Fruit fly (Drosophila melanogaster) whole organism, prepupa: ENCODE measurements around the gene Cpr65Au.

Source experiments
- Blimp-1 ChIP-seq: fragments of 200-800 bp; sonication (Bioruptor generic); optimal IDR thresholded peaks from 3 replicates; lab custom pipeline; 2017; ENCODE audit warnings: missing biosample characterization, missing genetic modification characterization, mild to moderate bottlenecking, moderate library complexity, missing genetic modification reagents
- CG10631 ChIP-seq: fragments of 200-800 bp; sonication (Bioruptor generic); optimal IDR thresholded peaks from 2 replicates; lab custom pipeline; 2016; ENCODE audit warnings: missing biosample characterization, missing genetic modification characterization
- CG10669 ChIP-seq: fragments of 200-800 bp; sonication (Bioruptor generic); optimal IDR thresholded peaks from 3 replicates; lab custom pipeline; 2018; ENCODE audit warnings: missing biosample characterization, mild to moderate bottlenecking, missing genetic modification characterization, moderate library complexity
- CG11902 ChIP-seq: fragments of 200-800 bp; sonication (Bioruptor generic); optimal IDR thresholded peaks from 3 replicates; lab custom pipeline; 2016; ENCODE audit warnings: missing biosample characterization, missing genetic modification characterization
- CG15336 ChIP-seq: fragments of 200-800 bp; sonication (Bioruptor generic); IDR thresholded peaks from 2 replicates; pipeline ENCODE4 v1.3.6; 2022; ENCODE audit warnings: missing biosample characterization, missing genetic modification characterization
- CG16779 ChIP-seq: fragments of 200-800 bp; sonication (Bioruptor generic); optimal IDR thresholded peaks from 3 replicates; lab custom pipeline; 2017; ENCODE audit warnings: missing biosample characterization, mild to moderate bottlenecking, missing genetic modification characterization
- CG3032 ChIP-seq: fragments of 200-800 bp; optimal IDR thresholded peaks from 2 replicates; lab custom pipeline; 2019; ENCODE audit warnings: missing biosample characterization, mild to moderate bottlenecking, missing genetic modification characterization, moderate library complexity
- CG31627 ChIP-seq: fragments of 200-800 bp; sonication (Bioruptor generic); optimal IDR thresholded peaks from 3 replicates; lab custom pipeline; 2016; ENCODE audit warnings: missing biosample characterization, missing genetic modification characterization
- CG34406 ChIP-seq: fragments of 200-800 bp; sonication (Bioruptor generic); optimal IDR thresholded peaks from 3 replicates; lab custom pipeline; 2016; ENCODE audit warnings: missing biosample characterization, missing genetic modification characterization
- CG3919 ChIP-seq: fragments of 200-800 bp; sonication (Bioruptor generic); optimal IDR thresholded peaks from 3 replicates; lab custom pipeline; 2016; ENCODE audit warnings: missing biosample characterization, missing genetic modification characterization
- CG4318 ChIP-seq: fragments of 200-800 bp; sonication (Bioruptor generic); optimal IDR thresholded peaks from 3 replicates; lab custom pipeline; 2017; ENCODE audit warnings: missing biosample characterization, mild to moderate bottlenecking, missing genetic modification characterization
- CG6163 ChIP-seq: fragments of 200-800 bp; sonication (Bioruptor generic); IDR thresholded peaks from 3 replicates; pipeline ENCODE4 v1.3.6; 2022; ENCODE audit warnings: missing biosample characterization, missing genetic modification characterization
- CG6276 ChIP-seq: fragments of 200-800 bp; sonication (Bioruptor generic); optimal IDR thresholded peaks from 2 replicates; lab custom pipeline; 2017; ENCODE audit warnings: missing biosample characterization, mild to moderate bottlenecking, missing genetic modification characterization
- CG6792 ChIP-seq: fragments of 200-800 bp; sonication (Bioruptor generic); optimal IDR thresholded peaks from 3 replicates; lab custom pipeline; 2016; ENCODE audit warnings: missing biosample characterization, missing genetic modification characterization
- CG8119 ChIP-seq: fragments of 200-800 bp; sonication (Bioruptor generic); IDR thresholded peaks from 3 replicates; pipeline ENCODE4 v1.3.6; 2022; ENCODE audit warnings: missing biosample characterization, missing genetic modification characterization
- CG8319 ChIP-seq: fragments of 200-800 bp; sonication (Bioruptor generic); optimal IDR thresholded peaks from 3 replicates; lab custom pipeline; 2016; ENCODE audit warnings: missing biosample characterization, missing genetic modification characterization
- CG8632 ChIP-seq: fragments of 200-800 bp; sonication (Bioruptor generic); optimal IDR thresholded peaks from 3 replicates; lab custom pipeline; 2016; ENCODE audit warnings: missing biosample characterization, missing genetic modification characterization
- Eip75B ChIP-seq: fragments of 200-800 bp; sonication (Bioruptor generic); optimal IDR thresholded peaks from 3 replicates; lab custom pipeline; 2016; ENCODE audit warnings: missing biosample characterization, missing genetic modification characterization
- Eip78C ChIP-seq: fragments of 200-800 bp; sonication (Bioruptor generic); peaks from one replicate; lab custom pipeline; 2016; ENCODE audit warnings: missing biosample characterization, missing genetic modification characterization
- Eip93F ChIP-seq: fragments of 200-800 bp; sonication (Bioruptor generic); optimal IDR thresholded peaks from 2 replicates; lab custom pipeline; 2016; ENCODE audit warnings: missing biosample characterization, mild to moderate bottlenecking, missing genetic modification characterization
- Ets21C ChIP-seq: fragments of 200-800 bp; sonication (Bioruptor generic); optimal IDR thresholded peaks from 3 replicates; lab custom pipeline; 2016; ENCODE audit warnings: missing biosample characterization, missing genetic modification characterization
- Gug ChIP-seq: fragments of 200-800 bp; sonication (Bioruptor generic); IDR thresholded peaks from 2 replicates; pipeline ENCODE4 v1.3.6; 2022; ENCODE audit warnings: missing biosample characterization, missing genetic modification characterization
- Hr39 ChIP-seq: fragments of 200-800 bp; sonication (Bioruptor generic); optimal IDR thresholded peaks from 2 replicates; lab custom pipeline; 2016; ENCODE audit warnings: missing biosample characterization, missing genetic modification characterization
- Hr4 ChIP-seq: fragments of 200-800 bp; sonication (Bioruptor generic); optimal IDR thresholded peaks from 3 replicates; lab custom pipeline; 2016; ENCODE audit warnings: missing biosample characterization, missing genetic modification characterization
- Smox ChIP-seq: fragments of 200-800 bp; sonication (Bioruptor generic); optimal IDR thresholded peaks from 3 replicates; lab custom pipeline; 2016; ENCODE audit warnings: missing biosample characterization, missing genetic modification characterization
- Sox14 ChIP-seq: fragments of 200-800 bp; sonication (Bioruptor generic); optimal IDR thresholded peaks from 3 replicates; lab custom pipeline; 2016; ENCODE audit warnings: missing biosample characterization, missing genetic modification characterization
- Sox15 ChIP-seq: fragments of 200-800 bp; sonication (Bioruptor generic); optimal IDR thresholded peaks from 3 replicates; lab custom pipeline; 2016; ENCODE audit warnings: missing biosample characterization, missing genetic modification characterization
- achi ChIP-seq: fragments of 200-800 bp; sonication (Bioruptor generic); optimal IDR thresholded peaks from 3 replicates; lab custom pipeline; 2016; ENCODE audit warnings: missing biosample characterization, missing genetic modification characterization
- cyc ChIP-seq: fragments of 200-800 bp; sonication (Bioruptor generic); optimal IDR thresholded peaks from 3 replicates; lab custom pipeline; 2016; ENCODE audit warnings: missing biosample characterization, missing genetic modification characterization
- dsx ChIP-seq: fragments of 200-800 bp; optimal IDR thresholded peaks from 3 replicates; lab custom pipeline; 2019; ENCODE audit warnings: missing biosample characterization, mild to moderate bottlenecking, missing genetic modification characterization, moderate library complexity; ENCODE audit not compliant: poor library complexity, severe bottlenecking
- eg ChIP-seq: fragments of 200-800 bp; sonication (Bioruptor generic); IDR thresholded peaks from 3 replicates; pipeline ENCODE4 v1.3.6; 2022; ENCODE audit warnings: missing biosample characterization, missing genetic modification characterization
- fd59A ChIP-seq: fragments of 200-800 bp; sonication (Bioruptor generic); optimal IDR thresholded peaks from 2 replicates; lab custom pipeline; 2017; ENCODE audit warnings: missing biosample characterization, mild to moderate bottlenecking, missing genetic modification characterization, missing genetic modification reagents
- fd85E ChIP-seq: fragments of 200-800 bp; sonication (Bioruptor generic); optimal IDR thresholded peaks from 3 replicates; lab custom pipeline; 2016; ENCODE audit warnings: missing biosample characterization, missing genetic modification characterization
- fkh ChIP-seq: fragments of 200-800 bp; sonication (Bioruptor generic); optimal IDR thresholded peaks from 3 replicates; lab custom pipeline; 2017; ENCODE audit warnings: missing biosample characterization, mild to moderate bottlenecking, missing genetic modification characterization, moderate library complexity
- net ChIP-seq: fragments of 200-800 bp; sonication (Bioruptor generic); optimal IDR thresholded peaks from 3 replicates; lab custom pipeline; 2016; ENCODE audit warnings: missing biosample characterization, missing genetic modification characterization
- salr ChIP-seq, 2 experiments: fragments of 200-800 bp; sonication (Bioruptor generic); optimal IDR thresholded peaks; 3 replicates each; lab custom pipeline; 2016 to 2018; ENCODE audit warnings: missing biosample characterization in 2 of 2, missing genetic modification characterization in 2 of 2, mild to moderate bottlenecking in 1 of 2
- svp ChIP-seq: fragments of 200-800 bp; sonication (Bioruptor generic); peaks from one replicate; lab custom pipeline; 2016; ENCODE audit warnings: missing biosample characterization, missing genetic modification characterization
- topi ChIP-seq: fragments of 200-800 bp; sonication (Bioruptor generic); optimal IDR thresholded peaks from 3 replicates; lab custom pipeline; 2016; ENCODE audit warnings: missing biosample characterization, missing genetic modification characterization

The Cpr65Au gene

DNA sequence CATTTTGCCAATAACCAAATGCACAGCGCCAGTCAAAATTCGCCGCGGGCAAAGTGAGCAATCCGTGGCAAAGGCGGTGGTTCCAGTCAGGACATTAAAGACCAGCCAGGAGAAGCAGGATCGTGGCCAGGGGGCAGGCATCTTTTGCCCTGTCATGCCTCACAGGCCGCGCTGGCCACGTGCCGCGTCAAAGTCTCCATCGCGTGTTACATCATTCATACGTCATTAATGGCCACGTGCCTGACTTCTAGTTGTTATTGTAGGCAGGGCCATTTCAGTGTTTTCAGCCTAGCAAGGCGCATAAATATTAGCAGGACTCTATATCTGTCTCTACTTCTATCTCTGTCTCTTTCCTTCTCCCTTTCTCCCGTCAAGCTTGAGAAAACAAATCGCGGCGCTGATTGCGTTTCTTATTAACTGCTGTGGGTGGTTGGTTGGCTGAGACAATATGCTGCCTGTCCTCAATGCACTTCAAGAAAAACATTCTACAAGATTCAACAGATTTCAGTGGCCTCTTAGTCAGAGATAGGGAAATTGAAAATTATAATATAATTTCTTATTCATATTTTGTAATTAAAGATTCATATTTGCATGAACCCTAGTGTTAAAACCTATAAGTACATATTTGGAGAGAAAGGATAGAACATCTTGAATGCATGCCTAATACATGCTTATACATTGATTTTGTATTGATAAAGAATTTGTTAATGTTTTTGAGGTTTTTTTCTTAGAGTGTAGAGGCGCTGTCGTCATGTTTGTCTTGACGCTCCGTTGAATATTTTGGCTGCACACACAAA lies 23.4 kb downstream of the Cpr65Au start:
- no peak for TF ChIP-seq topi (GFP tag; lab: Kevin White, UChicago)
- TF ChIP-seq Eip75B (GFP tag; lab: Kevin White, UChicago): no peak
- TF ChIP-seq CG10631: no peak
- TF ChIP-seq Hr4 (GFP tag; lab: Kevin White, UChicago): no peak
- TF ChIP-seq fd59A (GFP tag; lab: Kevin White, UChicago): no peak
- TF ChIP-seq Smox (GFP tag; lab: Kevin White, UChicago): no peak
- no peak for TF ChIP-seq svp (GFP tag; lab: Kevin White, UChicago)
- no peak for TF ChIP-seq Sox14 (GFP tag; lab: Kevin White, UChicago)

DNA sequence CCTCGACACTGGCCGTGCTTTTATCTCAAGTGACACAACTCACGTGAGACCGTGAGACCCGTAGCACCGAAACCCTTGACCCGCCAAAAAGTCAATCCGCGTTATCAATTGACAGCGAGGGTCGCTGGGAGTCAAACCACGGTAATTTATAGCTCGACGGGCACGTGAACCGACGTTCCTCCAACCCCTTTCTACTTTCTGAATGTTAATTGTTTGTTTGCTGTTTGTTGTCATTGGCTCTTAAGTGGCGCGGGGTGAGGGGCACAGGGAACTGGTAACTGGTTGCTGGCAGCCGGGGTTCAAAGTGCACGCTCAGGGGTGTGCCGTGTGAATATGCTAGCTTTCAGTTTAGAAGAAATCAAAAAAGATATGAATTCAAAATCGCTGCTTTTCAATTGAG lies 25.2 kb downstream of the Cpr65Au start:
- no peak for TF ChIP-seq Ets21C
- no peak for TF ChIP-seq CG3032
- TF ChIP-seq fkh (GFP tag; lab: Kevin White, UChicago): peak; percentile 49
- no peak for TF ChIP-seq Gug (GFP tag; lab: Robert Waterston, UW)
- TF ChIP-seq, all 60 proteins: peak for 1

DNA sequence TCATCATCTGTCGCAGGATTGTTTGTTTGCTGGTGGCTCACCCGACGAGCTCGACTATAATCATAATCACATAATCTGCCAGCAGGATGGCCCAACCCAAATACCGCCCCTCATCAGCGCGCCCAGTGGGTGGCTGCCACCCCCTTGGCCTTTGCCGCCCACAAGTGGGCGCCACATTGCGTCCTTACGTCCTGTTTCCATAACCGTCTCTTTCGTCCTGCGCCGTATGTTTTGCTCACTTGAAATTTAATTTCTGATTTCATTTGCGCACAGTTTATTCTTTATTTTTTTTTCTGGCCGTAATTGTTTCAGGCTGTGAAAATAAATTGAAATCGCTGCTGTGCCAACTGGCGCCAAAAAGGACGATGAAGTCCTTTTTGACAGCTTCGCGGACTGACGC lies 26.5 kb downstream of the Cpr65Au start:
- TF ChIP-seq CG31627 (GFP tag; lab: Kevin White, UChicago): no peak
- no peak for TF ChIP-seq Eip78C
- no peak for TF ChIP-seq topi (GFP tag; lab: Kevin White, UChicago)
- TF ChIP-seq CG8319 (GFP tag; lab: Kevin White, UChicago): no peak
- no peak for TF ChIP-seq CG4318 (GFP tag; lab: Kevin White, UChicago)
- no peak for TF ChIP-seq Blimp-1 (GFP tag; lab: Kevin White, UChicago)
- no peak for TF ChIP-seq salr (GFP tag; optimal IDR thresholded peaks at IDR 0.05; lab: Kevin White, UChicago)
- no peak for TF ChIP-seq CG10669 (GFP tag; lab: Kevin White, UChicago)
- no peak for TF ChIP-seq CG15336 (GFP tag; lab: Robert Waterston, UW)
- no peak for TF ChIP-seq net
- no peak for TF ChIP-seq CG6276 (GFP tag; lab: Kevin White, UChicago)
- no peak for TF ChIP-seq Hr39 (GFP tag; lab: Kevin White, UChicago)
- TF ChIP-seq fd85E: no peak
- no peak for TF ChIP-seq fkh (GFP tag; lab: Kevin White, UChicago)
- no peak for TF ChIP-seq dsx (GFP tag; lab: Kevin White, UChicago)
- no peak for TF ChIP-seq CG6792 (GFP tag; lab: Kevin White, UChicago)
- no peak for TF ChIP-seq Eip93F (GFP tag; lab: Kevin White, UChicago)

DNA sequence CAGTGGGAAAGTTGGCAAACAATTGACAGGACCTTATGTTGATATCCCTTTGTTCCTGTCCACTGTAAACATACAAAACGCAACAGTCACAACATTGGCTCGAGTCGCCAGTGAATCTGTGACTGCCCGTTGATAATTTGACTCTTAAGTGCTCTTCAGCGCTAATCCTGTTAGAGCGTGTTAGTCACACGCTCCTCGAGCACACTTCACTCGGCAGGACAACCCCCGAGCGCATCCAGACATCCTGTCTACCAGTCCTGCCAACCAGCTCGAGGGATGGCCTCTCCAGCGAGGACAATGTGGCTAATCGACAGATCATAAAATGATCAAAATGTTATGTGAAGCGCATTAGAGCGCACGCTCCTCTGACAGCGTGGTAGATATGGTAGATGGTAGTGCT lies 27.4 kb downstream of the Cpr65Au start:
- TF ChIP-seq CG11902 (GFP tag; lab: Kevin White, UChicago) (no peak), CG16779 (tag; lab: Kevin White, UChicago) (no peak), eg (GFP tag; lab: Robert Waterston, UW) (no peak), CG8119 (GFP tag; lab: Robert Waterston, UW) (no peak), achi (no peak), CG3919 (GFP tag; lab: Kevin White, UChicago) (no peak), Eip75B (GFP tag; lab: Kevin White, UChicago) (no peak), CG31627 (GFP tag; lab: Kevin White, UChicago) (no peak), CG8319 (GFP tag; lab: Kevin White, UChicago) (no peak), CG8632 (GFP tag; lab: Kevin White, UChicago) (no peak), CG34406 (GFP tag; lab: Kevin White, UChicago) (no peak), Smox (GFP tag; lab: Kevin White, UChicago) (no peak), CG6163 (GFP tag; lab: Robert Waterston, UW) (no peak), Sox15 (GFP tag; lab: Kevin White, UChicago) (no peak), Eip93F (GFP tag; lab: Kevin White, UChicago) (no peak), CG10669 (GFP tag; lab: Kevin White, UChicago) (no peak), cyc (GFP tag; lab: Kevin White, UChicago) (no peak), dsx (GFP tag; lab: Kevin White, UChicago) (no peak), CG6276 (GFP tag; lab: Kevin White, UChicago) (no peak)
